Fruit fly (Drosophila melanogaster): ENCODE measurements around the gene Fadd.
A peak's percentile ranks its signal among the peaks of the same experiment; 100 is the strongest.

Fadd gene

dm6 chr3R:22043748-22044402 lies 9.6 kb downstream of the Fadd start (continued):
- TF ChIP-seq CG3919 (GFP tag; optimal IDR thresholded peaks at IDR 0.05) (peak; percentile 34), CG10631 (GFP tag; optimal IDR thresholded peaks at IDR 0.05) (peak; percentile 31), Hr39 (GFP tag; optimal IDR thresholded peaks at IDR 0.05) (peak; percentile 40), Met (GFP tag; optimal IDR thresholded peaks at IDR 0.05) (peak; percentile 35), pdm3 (GFP tag; optimal IDR thresholded peaks at IDR 0.05) (peak; percentile 9)

- TF ChIP-seq CG34406 (GFP tag; optimal IDR thresholded peaks at IDR 0.05) (no peak), Eip93F (GFP tag; optimal IDR thresholded peaks at IDR 0.05) (no peak), CG11294 (GFP tag; IDR thresholded peaks at IDR 0.05) (no peak), lz (GFP tag; optimal IDR thresholded peaks at IDR 0.05) (no peak), CG16779 (tag; optimal IDR thresholded peaks at IDR 0.05) (no peak)
Observed at dm6 chr3R:22044443-22044970, 10.3 kb downstream of the Fadd start.

DNA sequence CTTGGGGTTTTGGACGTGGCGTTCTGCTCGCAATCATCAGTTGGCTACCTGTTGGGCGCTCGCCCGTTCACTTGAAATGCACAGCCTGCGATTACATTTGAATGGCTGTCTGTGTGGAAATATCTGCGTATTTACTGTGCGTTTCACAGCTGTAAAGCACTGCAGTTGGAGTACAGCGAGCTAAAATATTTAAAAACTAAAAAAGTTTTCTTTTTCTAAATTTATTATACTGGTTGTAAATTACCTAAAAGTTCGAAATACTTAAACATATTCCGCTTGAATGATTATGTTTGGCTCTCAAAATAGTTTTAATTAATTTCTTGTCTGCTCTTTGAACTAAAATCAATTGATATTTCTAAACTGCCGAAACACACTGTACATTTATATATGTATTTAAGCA lies 12.0 kb downstream of the Fadd start:
- no peak for TF ChIP-seq fd59A (GFP tag; optimal IDR thresholded peaks at IDR 0.05)
- TF ChIP-seq spab (GFP tag; optimal IDR thresholded peaks at IDR 0.05), result no peak
- TF ChIP-seq eg (GFP tag; IDR thresholded peaks at IDR 0.05), result peak; percentile 40; the same call in 1 of the 3 replicates
- peak; percentile 2 for TF ChIP-seq achi (GFP tag; optimal IDR thresholded peaks at IDR 0.05)
- no peak for TF ChIP-seq OdsH (GFP tag; optimal IDR thresholded peaks at IDR 0.05)
- no peak for TF ChIP-seq dsx (GFP tag; optimal IDR thresholded peaks at IDR 0.05; ENCODE audit: poor library complexity, severe bottlenecking)
- peak; percentile 30; the same call in 1 of the 3 replicates for TF ChIP-seq CG8119 (GFP tag; IDR thresholded peaks at IDR 0.05)
- TF ChIP-seq Eip93F (GFP tag; optimal IDR thresholded peaks at IDR 0.05), result no peak
- peak; percentile 55 for TF ChIP-seq CG15336 (GFP tag; IDR thresholded peaks at IDR 0.05)
- TF ChIP-seq fd85E (GFP tag; optimal IDR thresholded peaks at IDR 0.05), result no peak
- peak; percentile 13 for TF ChIP-seq esn (GFP tag; optimal IDR thresholded peaks at IDR 0.05)
- TF ChIP-seq topi (GFP tag; optimal IDR thresholded peaks at IDR 0.05), result peak; percentile 22
- peak; percentile 12 for TF ChIP-seq acj6 (GFP tag; optimal IDR thresholded peaks at IDR 0.05)
- TF ChIP-seq CG31627 (GFP tag; optimal IDR thresholded peaks at IDR 0.05), result peak; percentile 19
- no peak for TF ChIP-seq CG6808 (GFP tag; optimal IDR thresholded peaks at IDR 0.05)
- TF ChIP-seq CG11902 (GFP tag; optimal IDR thresholded peaks at IDR 0.05), result no peak
- TF ChIP-seq Hr39 (GFP tag; optimal IDR thresholded peaks at IDR 0.05), result peak; percentile 15
- no peak for TF ChIP-seq cyc (GFP tag; optimal IDR thresholded peaks at IDR 0.05)
- no peak for TF ChIP-seq vri (GFP tag; optimal IDR thresholded peaks at IDR 0.05)
- no peak for TF ChIP-seq CG32006 (GFP tag; optimal IDR thresholded peaks at IDR 0.05)
- TF ChIP-seq Eip78C (GFP tag), result peak; percentile 64
- no peak for TF ChIP-seq CG1621 (tag; optimal IDR thresholded peaks at IDR 0.05)
- no peak for TF ChIP-seq CG4318 (GFP tag; optimal IDR thresholded peaks at IDR 0.05)
- peak; percentile 10 for TF ChIP-seq Met (GFP tag; optimal IDR thresholded peaks at IDR 0.05)
- no peak for TF ChIP-seq dac (GFP tag; optimal IDR thresholded peaks at IDR 0.05)
- TF ChIP-seq Smox (GFP tag; optimal IDR thresholded peaks at IDR 0.05), result no peak
- no peak for TF ChIP-seq Ets96B (tag; optimal IDR thresholded peaks at IDR 0.05)
- TF ChIP-seq CG10669 (GFP tag; optimal IDR thresholded peaks at IDR 0.05), result no peak
- TF ChIP-seq CG6854 (GFP tag; optimal IDR thresholded peaks at IDR 0.05), result no peak
- TF ChIP-seq CG6792 (GFP tag; optimal IDR thresholded peaks at IDR 0.05), result no peak
- TF ChIP-seq lz (GFP tag; optimal IDR thresholded peaks at IDR 0.05), result peak; percentile 13
- peak; percentile 54 for TF ChIP-seq svp (GFP tag)
- TF ChIP-seq CG3919 (GFP tag; optimal IDR thresholded peaks at IDR 0.05), result no peak
- no peak for TF ChIP-seq CG3032 (tag; optimal IDR thresholded peaks at IDR 0.05)
- no peak; the same call in 2 of the 3 replicates for TF ChIP-seq CG6163 (GFP tag; IDR thresholded peaks at IDR 0.05)

Data from whole organism, prepupa.